Fruit fly (Drosophila melanogaster): ENCODE measurements around the gene Fad2.

Fad2 gene

dm6 chr3L:11062441-11062840 is 39.1 kb downstream of the Fad2 start, which contains the start of gene CG32069 (continued):
- TF ChIP-seq CG17612 (GFP tag; IDR thresholded peaks at IDR 0.05) (no peak), CG8290 (GFP tag; optimal IDR thresholded peaks at IDR 0.05) (no peak), CG8290 (tag; optimal IDR thresholded peaks at IDR 0.05) (no peak), peb (GFP tag; IDR thresholded peaks at IDR 0.05) (no peak), Pdp1 (GFP tag; optimal IDR thresholded peaks at IDR 0.05) (peak in 1 of 2 experiments; percentile 75), Ravus (GFP tag; IDR thresholded peaks at IDR 0.05) (no peak), CG4617 (GFP tag; optimal IDR thresholded peaks at IDR 0.05; ENCODE audit: borderline replicate concordance) (peak; percentile 5), CG43689 (GFP tag; IDR thresholded peaks at IDR 0.05) (no peak), Trl (optimal IDR thresholded peaks at IDR 0.05) (no peak), Trl (GFP tag; optimal IDR thresholded peaks at IDR 0.05) (no peak), bbx (GFP tag; IDR thresholded peaks at IDR 0.05; ENCODE audit: partially characterized antibody) (no peak), Dip3 (GFP tag; optimal IDR thresholded peaks at IDR 0.05) (no peak), ham (GFP tag; IDR thresholded peaks at IDR 0.05) (no peak), CG15479 (GFP tag; optimal IDR thresholded peaks at IDR 0.05) (no peak)

dm6 chr3L:11064689-11065088 is 41.4 kb downstream of the Fad2 start, which contains the start of the genes CG32075, CG45101 and SuUR:
Gene CG32075 (minus strand): TSS chr3L:11064941.
Gene CG45101 (plus strand): TSS chr3L:11064991.
Gene SuUR (plus strand): TSS chr3L:11064991.
- TF ChIP-seq CG7745 (tag; optimal IDR thresholded peaks at IDR 0.05) (no peak), CG8944 (GFP tag; optimal IDR thresholded peaks at IDR 0.05) (peak; percentile 84), CG13424 (tag; optimal IDR thresholded peaks at IDR 0.05) (peak; percentile 90), prd (optimal IDR thresholded peaks at IDR 0.05) (no peak), prd (GFP tag; IDR thresholded peaks at IDR 0.05) (peak; percentile 95), luna (GFP tag; optimal IDR thresholded peaks at IDR 0.05) (peak; percentile 88), CG10209 (GFP tag; optimal IDR thresholded peaks at IDR 0.05) (peak; percentile 85), CG2199 (GFP tag; IDR thresholded peaks at IDR 0.05) (peak; percentile 56; the same call in 1 of the 3 replicates), CG3407 (GFP tag; optimal IDR thresholded peaks at IDR 0.05) (peak; percentile 64), jigr1 (GFP tag; IDR thresholded peaks at IDR 0.05) (peak; percentile 51; the same call in 1 of the 3 replicates), tap (tag; optimal IDR thresholded peaks at IDR 0.05) (peak; percentile 61), YL-1 (GFP tag; optimal IDR thresholded peaks at IDR 0.05) (peak; percentile 86), gt (GFP tag; IDR thresholded peaks at IDR 0.05) (peak; percentile 75; the same call in 1 of the 2 replicates), B-H2 (GFP tag; optimal IDR thresholded peaks at IDR 0.05) (peak; percentile 86), CG11456 (GFP tag; IDR thresholded peaks at IDR 0.05) (peak; percentile 82), Hand (GFP tag; optimal IDR thresholded peaks at IDR 0.05) (no peak), aop (GFP tag; IDR thresholded peaks at IDR 0.05) (no peak; the same call in 1 of the 2 replicates), CG10565 (GFP tag; optimal IDR thresholded peaks at IDR 0.05) (no peak), E2f1 (GFP tag; IDR thresholded peaks at IDR 0.05) (peak; percentile 90), CG8478 (optimal IDR thresholded peaks at IDR 0.05) (no peak), CG12744 (GFP tag; optimal IDR thresholded peaks at IDR 0.05) (peak; percentile 89), sima (GFP tag; optimal IDR thresholded peaks at IDR 0.05) (peak; percentile 56), Side (GFP tag; optimal IDR thresholded peaks at IDR 0.05) (peak; percentile 86), ci (GFP tag; IDR thresholded peaks at IDR 0.05) (peak; percentile 87; the same call in 2 of the 3 replicates), CG10543 (GFP tag; optimal IDR thresholded peaks at IDR 0.05) (peak; percentile 90), CG7928 (GFP tag; optimal IDR thresholded peaks at IDR 0.05) (peak; percentile 41), bab2 (GFP tag; optimal IDR thresholded peaks at IDR 0.05) (peak; percentile 92), Camta (GFP tag; optimal IDR thresholded peaks at IDR 0.05) (peak; percentile 89), stwl (tag; optimal IDR thresholded peaks at IDR 0.05) (peak; percentile 61), fd102C (GFP tag; optimal IDR thresholded peaks at IDR 0.05) (peak; percentile 36), Neu2 (GFP tag; optimal IDR thresholded peaks at IDR 0.05; ENCODE audit: borderline replicate concordance) (no peak), hb (GFP tag; IDR thresholded peaks at IDR 0.05; ENCODE audit: partially characterized antibody) (no peak), CG2712 (tag; optimal IDR thresholded peaks at IDR 0.05) (peak; percentile 91), Xrp1 (GFP tag; IDR thresholded peaks at IDR 0.05) (peak; percentile 83), D19A (tag; optimal IDR thresholded peaks at IDR 0.05) (peak; percentile 68), br (optimal IDR thresholded peaks at IDR 0.05) (no peak), Taf1 (GFP tag; IDR thresholded peaks at IDR 0.05) (peak; percentile 67), nau (GFP tag; optimal IDR thresholded peaks at IDR 0.05) (peak; percentile 75), dm (GFP tag; optimal IDR thresholded peaks at IDR 0.05) (peak; percentile 84)
